Worm (Caenorhabditis elegans) whole organism, midembryonic: Measurements from ENCODE around the gene Y73B6BL.289.
A peak's percentile ranks its signal among the peaks of the same experiment; 100 is the strongest.

Experiments used
- T22C8.4 ChIP-seq: fragments of 200-800 bp; sonication (Bioruptor generic); IDR thresholded peaks from 2 replicates; pipeline ENCODE4 v1.3.6; 2022; ENCODE audit warnings: missing genetic modification characterization, missing compliant biosample characterization
- flt-1 ChIP-seq: fragments of 200-800 bp; sonication (Bioruptor generic); IDR thresholded peaks from 2 replicates; pipeline ENCODE4 v1.3.6; 2022; ENCODE audit warnings: missing genetic modification characterization, missing compliant biosample characterization
- klf-2 ChIP-seq: fragments of 200-800 bp; sonication (Bioruptor generic); conservative IDR thresholded peaks from 2 replicates; pipeline ENCODE4 v1.3.6; 2022; ENCODE audit warnings: missing genetic modification reagents, missing genetic modification characterization, missing compliant biosample characterization
- med-1 ChIP-seq: sonication (generic microtip); optimal IDR thresholded peaks from 2 replicates; lab custom pipeline; 2017; ENCODE audit warnings: missing genetic modification characterization, mild to moderate bottlenecking, missing compliant biosample characterization, antibody characterized with exemption, missing genetic modification reagents; ENCODE audit not compliant: insufficient read depth
- tab-1 ChIP-seq: fragments of 200-800 bp; sonication (Bioruptor generic); IDR thresholded peaks from 2 replicates; pipeline ENCODE4 v1.3.6; 2022; ENCODE audit warnings: missing genetic modification characterization, missing compliant biosample characterization

DNA sequence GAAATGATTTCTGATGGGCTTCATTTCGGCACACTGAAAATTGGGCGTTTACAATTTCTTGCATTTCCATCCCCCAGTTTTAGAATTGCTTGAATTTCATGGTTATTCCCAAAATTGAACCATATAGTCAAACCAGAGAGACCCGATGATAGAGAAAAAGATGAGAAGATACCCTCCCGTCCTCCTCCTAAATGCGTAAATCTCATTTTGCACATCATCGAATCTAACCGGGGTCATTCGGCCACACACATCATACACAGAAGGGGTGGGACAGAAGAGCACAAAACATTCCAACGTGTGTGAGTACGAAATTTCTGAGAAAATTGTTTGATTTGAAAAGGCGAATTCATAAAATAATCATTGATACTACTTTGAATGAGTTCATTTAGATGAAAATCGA is 16.3 kb downstream of the Y73B6BL.289 start:
- TF ChIP-seq med-1 (GFP tag; lab: Kevin White, UChicago) = no peak
- no peak for TF ChIP-seq klf-2 (GFP tag; lab: Robert Waterston, UW)
- 0 out of 2 replicates have a peak, but pooled peaks have one; percentile 20 for TF ChIP-seq flt-1
- TF ChIP-seq tab-1 (GFP tag; lab: Robert Waterston, UW) = no peak
- no peak for TF ChIP-seq T22C8.4 (GFP tag; lab: Robert Waterston, UW)
